Worm (Caenorhabditis elegans) whole organism, L4 larva: ENCODE measurements around the gene col-34.

Source experiments
- F44E2.7 ChIP-seq: fragments of 200-800 bp; sonication (Bioruptor generic); IDR thresholded peaks from 2 replicates; pipeline ENCODE4 v2.1.2; 2022; ENCODE audit warnings: missing genetic modification characterization, missing compliant biosample characterization
- Y105C5A.15 ChIP-seq: fragments of 200-800 bp; sonication (Bioruptor generic); IDR thresholded peaks from 2 replicates; pipeline ENCODE4 v1.3.6; 2022; ENCODE audit warnings: missing genetic modification characterization, missing compliant biosample characterization
- egl-27 ChIP-seq: sonication (generic microtip); optimal IDR thresholded peaks from 3 replicates; lab custom pipeline; 2017; ENCODE audit warnings: missing biosample characterization, missing genetic modification reagents, missing genetic modification characterization
- gei-8 ChIP-seq: fragments of 200-800 bp; sonication (Bioruptor generic); optimal IDR thresholded peaks from 2 replicates; lab custom pipeline; 2018; ENCODE audit warnings: mild to moderate bottlenecking, missing genetic modification characterization, missing compliant biosample characterization
- hlh-30 ChIP-seq: sonication (generic microtip); optimal IDR thresholded peaks from 2 replicates; lab custom pipeline; 2017; ENCODE audit warnings: antibody characterized with exemption, mild to moderate bottlenecking, missing genetic modification characterization, missing compliant biosample characterization; ENCODE audit not compliant: insufficient read depth
- hmg-1.1 ChIP-seq: fragments of 200-800 bp; sonication (Bioruptor generic); IDR thresholded peaks from 2 replicates; pipeline ENCODE4 v1.3.6; 2022; ENCODE audit warnings: missing genetic modification reagents, missing genetic modification characterization, missing compliant biosample characterization
- lim-7 ChIP-seq: fragments of 200-800 bp; sonication (Bioruptor generic); IDR thresholded peaks from 2 replicates; pipeline ENCODE4 v1.3.6; 2022; ENCODE audit warnings: missing genetic modification characterization, missing compliant biosample characterization
- lin-13 ChIP-seq: fragments of 150-350 bp; optimal IDR thresholded peaks from 2 replicates; lab custom pipeline; 2014; ENCODE audit warnings: missing biosample characterization, missing genetic modification reagents, missing genetic modification characterization
- mdt-29 ChIP-seq: fragments of 200-800 bp; sonication (Bioruptor generic); IDR thresholded peaks from 2 replicates; pipeline ENCODE4 v1.3.6; 2022; ENCODE audit warnings: missing genetic modification reagents, missing genetic modification characterization, missing compliant biosample characterization
- tra-1 ChIP-seq: fragments of 200-800 bp; sonication (Bioruptor generic); IDR thresholded peaks from 2 replicates; pipeline ENCODE4 v1.3.6; 2022; ENCODE audit warnings: missing genetic modification reagents, missing genetic modification characterization, missing compliant biosample characterization
- unc-39 ChIP-seq: sonication (generic microtip); optimal IDR thresholded peaks from 2 replicates; lab custom pipeline; 2017; ENCODE audit warnings: missing biosample characterization, missing genetic modification characterization
- ztf-11 ChIP-seq: fragments of 150-350 bp; optimal IDR thresholded peaks from 2 replicates; lab custom pipeline; 2014; ENCODE audit warnings: missing biosample characterization, missing genetic modification characterization

DNA sequence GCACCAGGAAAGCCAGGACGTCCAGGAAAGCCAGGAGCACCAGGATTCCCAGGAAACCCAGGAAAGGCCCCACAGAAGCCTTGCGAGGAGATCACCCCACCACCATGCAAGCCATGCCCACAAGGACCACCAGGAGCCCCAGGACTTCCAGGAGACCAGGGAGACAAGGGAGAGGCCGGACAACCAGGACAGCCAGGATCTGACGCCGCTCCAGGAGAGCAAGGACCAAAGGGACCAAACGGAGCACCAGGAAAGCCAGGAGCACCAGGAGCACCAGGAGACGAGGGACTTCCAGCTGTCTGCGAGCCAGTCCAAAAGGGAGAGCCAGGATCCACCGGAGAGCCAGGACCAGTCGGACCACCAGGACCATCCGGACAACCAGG lies 8.4 kb downstream of the col-34 start:
- no peak for TF ChIP-seq gei-8 (GFP tag; lab: Kevin White, UChicago)
- no peak for TF ChIP-seq Y105C5A.15 (GFP tag; lab: Robert Waterston, UW)
- no peak for TF ChIP-seq tra-1
- no peak for TF ChIP-seq lin-13 (GFP tag; lab: Kevin White, UChicago)
- no peak for TF ChIP-seq lim-7 (GFP tag; lab: Robert Waterston, UW)
- TF ChIP-seq mdt-29 = no peak
- no peak for TF ChIP-seq unc-39 (tag; lab: Kevin White, UChicago)
- no peak for TF ChIP-seq F44E2.7 (GFP tag; lab: Robert Waterston, UW)
- no peak for TF ChIP-seq ztf-11
- no peak for TF ChIP-seq egl-27 (tag; lab: Kevin White, UChicago)
- TF ChIP-seq hlh-30 (tag; lab: Kevin White, UChicago) = no peak
- no peak for TF ChIP-seq hmg-1.1 (GFP tag; lab: Robert Waterston, UW)
